Worm (Caenorhabditis elegans) whole organism, L4 larva: ENCODE results near the gene nlp-76.
A peak's percentile ranks its signal among the peaks of the same experiment; 100 is the strongest.

Experiments
- D1046.2 ChIP-seq: fragments of 200-800 bp; sonication (Bioruptor generic); IDR thresholded peaks from 2 replicates; pipeline ENCODE4 v1.3.6; 2022; ENCODE audit warnings: missing genetic modification characterization, missing compliant biosample characterization
- F26F4.8 ChIP-seq: fragments of 200-800 bp; sonication (Bioruptor generic); conservative IDR thresholded peaks from 2 replicates; pipeline ENCODE4 v1.3.6; 2022; ENCODE audit warnings: missing genetic modification characterization, missing compliant biosample characterization
- F37D6.2 ChIP-seq: sonication (generic microtip); optimal IDR thresholded peaks from 2 replicates; lab custom pipeline; 2016; ENCODE audit warnings: mild to moderate bottlenecking, missing genetic modification characterization, missing compliant biosample characterization
- F44E2.7 ChIP-seq: fragments of 200-800 bp; sonication (Bioruptor generic); IDR thresholded peaks from 2 replicates; pipeline ENCODE4 v2.1.2; 2022; ENCODE audit warnings: missing genetic modification characterization, missing compliant biosample characterization
- F49E8.2 ChIP-seq: sonication (generic microtip); optimal IDR thresholded peaks from 2 replicates; lab custom pipeline; 2016; ENCODE audit warnings: missing compliant biosample characterization, mild to moderate bottlenecking, missing genetic modification characterization, borderline replicate concordance
- T20F7.1 ChIP-seq: fragments of 200-800 bp; sonication (Bioruptor generic); optimal IDR thresholded peaks from 2 replicates; lab custom pipeline; 2018; ENCODE audit warnings: mild to moderate bottlenecking, missing genetic modification characterization, missing compliant biosample characterization
- T26A8.4 ChIP-seq: fragments of 200-800 bp; sonication (Bioruptor generic); IDR thresholded peaks from 2 replicates; pipeline ENCODE4 v1.3.6; 2022; ENCODE audit warnings: missing genetic modification characterization, missing compliant biosample characterization
- Y5F2A.4 ChIP-seq: fragments of 200-800 bp; sonication (Bioruptor generic); optimal IDR thresholded peaks from 2 replicates; lab custom pipeline; 2018; ENCODE audit warnings: mild to moderate bottlenecking, missing genetic modification characterization, missing compliant biosample characterization
- aly-2 ChIP-seq: sonication (generic microtip); optimal IDR thresholded peaks from 2 replicates; lab custom pipeline; 2018; ENCODE audit warnings: missing biosample characterization, missing genetic modification characterization
- ama-1 ChIP-seq: fragments of 150-350 bp; optimal IDR thresholded peaks from 2 replicates; lab custom pipeline; 2014; ENCODE audit warnings: inconsistent platforms, mixed read lengths
- attf-4 ChIP-seq: sonication (generic microtip); optimal IDR thresholded peaks from 3 replicates; lab custom pipeline; 2017; ENCODE audit warnings: missing biosample characterization, missing genetic modification characterization
- ceh-20 ChIP-seq: fragments of 200-800 bp; sonication (Bioruptor generic); IDR thresholded peaks from 2 replicates; pipeline ENCODE4 v1.3.6; 2022; ENCODE audit warnings: missing genetic modification reagents, missing genetic modification characterization, missing compliant biosample characterization
- ceh-32 ChIP-seq: sonication (generic microtip); optimal IDR thresholded peaks from 2 replicates; lab custom pipeline; 2016; ENCODE audit warnings: mild to moderate bottlenecking, missing genetic modification characterization, missing compliant biosample characterization; ENCODE audit not compliant: poor library complexity
- ceh-44 ChIP-seq: fragments of 200-800 bp; sonication (Bioruptor generic); IDR thresholded peaks from 2 replicates; pipeline ENCODE4 v1.3.6; 2022; ENCODE audit warnings: missing genetic modification reagents, missing genetic modification characterization, missing compliant biosample characterization
- ceh-82 ChIP-seq: sonication (generic microtip); optimal IDR thresholded peaks from 2 replicates; lab custom pipeline; 2017; ENCODE audit warnings: missing biosample characterization, missing genetic modification characterization
- ces-1 ChIP-seq: fragments of 150-350 bp; sonication (generic microtip); optimal IDR thresholded peaks from 4 replicates; lab custom pipeline; 2014; ENCODE audit warnings: missing biosample characterization, missing genetic modification reagents, missing genetic modification characterization
- cey-2 ChIP-seq: sonication (generic microtip); optimal IDR thresholded peaks from 3 replicates; lab custom pipeline; 2017; ENCODE audit warnings: missing genetic modification characterization, mild to moderate bottlenecking, missing compliant biosample characterization, antibody characterized with exemption, borderline replicate concordance; ENCODE audit not compliant: insufficient read depth
- daf-19 ChIP-seq: fragments of 200-800 bp; sonication (Bioruptor generic); conservative IDR thresholded peaks from 2 replicates; pipeline ENCODE4 v1.3.6; 2022; ENCODE audit warnings: missing genetic modification characterization, missing compliant biosample characterization
- daf-8 ChIP-seq: fragments of 200-800 bp; sonication (Bioruptor generic); IDR thresholded peaks from 2 replicates; pipeline ENCODE4 v1.3.6; 2022; ENCODE audit warnings: missing genetic modification characterization, missing compliant biosample characterization
- dmd-8 ChIP-seq: fragments of 200-800 bp; sonication (Bioruptor generic); IDR thresholded peaks from 2 replicates; pipeline ENCODE4 v1.3.6; 2022; ENCODE audit warnings: missing genetic modification characterization, missing compliant biosample characterization
- dmd-9 ChIP-seq: fragments of 200-800 bp; sonication (Bioruptor generic); IDR thresholded peaks from 2 replicates; pipeline ENCODE4 v1.3.6; 2022; ENCODE audit warnings: missing genetic modification reagents, missing genetic modification characterization, missing compliant biosample characterization
- dve-1 ChIP-seq: sonication (generic microtip); optimal IDR thresholded peaks from 2 replicates; lab custom pipeline; 2017; ENCODE audit warnings: antibody characterized with exemption, mild to moderate bottlenecking, missing genetic modification characterization, missing compliant biosample characterization; ENCODE audit not compliant: insufficient read depth
- egl-43 ChIP-seq: fragments of 200-800 bp; sonication (Bioruptor generic); IDR thresholded peaks from 2 replicates; pipeline ENCODE4 v1.3.6; 2022; ENCODE audit warnings: missing genetic modification reagents, missing genetic modification characterization, missing compliant biosample characterization
- fkh-10 ChIP-seq: fragments of 150-350 bp; optimal IDR thresholded peaks from 2 replicates; lab custom pipeline; 2014; ENCODE audit warnings: missing biosample characterization, missing genetic modification reagents, missing genetic modification characterization
- hif-1 ChIP-seq, 2 experiments: sonication (generic microtip); optimal IDR thresholded peaks; 2 replicates each; lab custom pipeline; 2016 to 2017; ENCODE audit warnings: missing compliant biosample characterization in 2 of 2, missing genetic modification characterization in 2 of 2, missing genetic modification reagents in 2 of 2, missing genotype in 2 of 2, mild to moderate bottlenecking in 1 of 2
- hlh-30 ChIP-seq: sonication (generic microtip); optimal IDR thresholded peaks from 2 replicates; lab custom pipeline; 2017; ENCODE audit warnings: antibody characterized with exemption, mild to moderate bottlenecking, missing genetic modification characterization, missing compliant biosample characterization; ENCODE audit not compliant: insufficient read depth
- hmg-1.1 ChIP-seq: fragments of 200-800 bp; sonication (Bioruptor generic); IDR thresholded peaks from 2 replicates; pipeline ENCODE4 v1.3.6; 2022; ENCODE audit warnings: missing genetic modification reagents, missing genetic modification characterization, missing compliant biosample characterization
- jun-1 ChIP-seq: fragments of 150-350 bp; optimal IDR thresholded peaks from 2 replicates; lab custom pipeline; 2014; ENCODE audit warnings: missing biosample characterization, missing genetic modification reagents, missing genetic modification characterization
- lin-1 ChIP-seq: fragments of 200-800 bp; sonication (Bioruptor generic); IDR thresholded peaks from 2 replicates; pipeline ENCODE4 v1.3.6; 2022; ENCODE audit warnings: missing genetic modification reagents, missing genetic modification characterization, missing compliant biosample characterization
- lin-13 ChIP-seq: fragments of 150-350 bp; optimal IDR thresholded peaks from 2 replicates; lab custom pipeline; 2014; ENCODE audit warnings: missing biosample characterization, missing genetic modification reagents, missing genetic modification characterization
- lin-29 ChIP-seq: fragments of 200-800 bp; sonication (Bioruptor generic); IDR thresholded peaks from 2 replicates; pipeline ENCODE4 v1.3.6; 2022; ENCODE audit warnings: missing genetic modification reagents, missing genetic modification characterization, missing compliant biosample characterization
- lir-3 ChIP-seq: sonication (generic microtip); optimal IDR thresholded peaks from 2 replicates; lab custom pipeline; 2016; ENCODE audit warnings: mild to moderate bottlenecking, missing genetic modification characterization, missing compliant biosample characterization
- mdl-1 ChIP-seq, 2 experiments: fragments of 150-350 bp in 1 of 2; sonication (generic microtip) in 1 of 2; optimal IDR thresholded peaks; 2 replicates each; lab custom pipeline; 2014 to 2017; ENCODE audit warnings: missing biosample characterization in 2 of 2, missing genetic modification characterization in 2 of 2
- nhr-11 ChIP-seq: fragments of 150-350 bp; optimal IDR thresholded peaks from 2 replicates; lab custom pipeline; 2014; ENCODE audit warnings: missing biosample characterization, missing genetic modification characterization
- nhr-28 ChIP-seq: fragments of 150-350 bp; optimal IDR thresholded peaks from 2 replicates; lab custom pipeline; 2014; ENCODE audit warnings: missing biosample characterization, missing genetic modification characterization
- nhr-41 ChIP-seq: fragments of 200-800 bp; sonication (Bioruptor generic); IDR thresholded peaks from 2 replicates; pipeline ENCODE4 v1.3.6; 2022; ENCODE audit warnings: missing genetic modification reagents, missing genetic modification characterization, missing compliant biosample characterization
- nhr-76 ChIP-seq: fragments of 150-350 bp; optimal IDR thresholded peaks from 2 replicates; lab custom pipeline; 2014; ENCODE audit warnings: missing biosample characterization, missing genetic modification characterization
- nhr-77 ChIP-seq: fragments of 150-350 bp; optimal IDR thresholded peaks from 2 replicates; lab custom pipeline; 2014; ENCODE audit warnings: missing biosample characterization, missing genetic modification characterization
- php-3 ChIP-seq: fragments of 200-800 bp; sonication (Bioruptor generic); IDR thresholded peaks from 2 replicates; pipeline ENCODE4 v1.3.6; 2022; ENCODE audit warnings: missing genetic modification reagents, missing genetic modification characterization, missing compliant biosample characterization
- pqm-1 ChIP-seq: sonication (generic microtip); optimal IDR thresholded peaks from 2 replicates; lab custom pipeline; 2017; ENCODE audit warnings: missing biosample characterization, missing genetic modification characterization
- rbr-2 ChIP-seq: sonication (generic microtip); optimal IDR thresholded peaks from 2 replicates; lab custom pipeline; 2016; ENCODE audit warnings: missing genotype, missing genetic modification characterization, missing compliant biosample characterization
- skn-1 ChIP-seq: fragments of 150-350 bp; optimal IDR thresholded peaks from 2 replicates; lab custom pipeline; 2014; ENCODE audit warnings: missing biosample characterization, missing genetic modification characterization
- snpc-1.2 ChIP-seq: fragments of 200-800 bp; sonication (Bioruptor generic); IDR thresholded peaks from 2 replicates; pipeline ENCODE4 v1.3.6; 2022; ENCODE audit warnings: missing genetic modification reagents, missing genetic modification characterization, missing compliant biosample characterization
- spr-1 ChIP-seq: sonication (generic microtip); optimal IDR thresholded peaks from 2 replicates; lab custom pipeline; 2016; ENCODE audit warnings: mild to moderate bottlenecking, missing genetic modification characterization, missing compliant biosample characterization
- spr-3 ChIP-seq: fragments of 200-800 bp; sonication (Bioruptor generic); optimal IDR thresholded peaks from 2 replicates; lab custom pipeline; 2018; ENCODE audit warnings: mild to moderate bottlenecking, missing genetic modification characterization, missing compliant biosample characterization
- tag-97 ChIP-seq: fragments of 200-800 bp; sonication (Bioruptor generic); IDR thresholded peaks from 2 replicates; pipeline ENCODE4 v1.3.6; 2022; ENCODE audit warnings: missing genetic modification characterization, missing compliant biosample characterization
- unc-130 ChIP-seq: sonication (generic microtip); optimal IDR thresholded peaks from 2 replicates; lab custom pipeline; 2016; ENCODE audit warnings: missing genetic modification reagents, missing genetic modification characterization, missing compliant biosample characterization
- unc-62 ChIP-seq, 3 experiments: fragments of 150-350 bp in 1 of 3; sonication (generic microtip); optimal IDR thresholded peaks in 2 of 3; peaks in 1 of 3; 1 replicate in 1 of 3; 2 replicates in 2 of 3; lab custom pipeline; 2014 to 2017; ENCODE audit warnings: missing biosample characterization in 3 of 3, missing genetic modification characterization in 3 of 3, missing genetic modification reagents in 3 of 3, missing genotype in 1 of 3
- vab-7 ChIP-seq: fragments of 200-800 bp; sonication (Bioruptor generic); IDR thresholded peaks from 2 replicates; pipeline ENCODE4 v1.3.6; 2022; ENCODE audit warnings: missing genetic modification reagents, missing genetic modification characterization, missing compliant biosample characterization
- zag-1 ChIP-seq: fragments of 150-350 bp; optimal IDR thresholded peaks from 2 replicates; lab custom pipeline; 2014; ENCODE audit warnings: missing biosample characterization, missing genetic modification characterization
- zip-11 ChIP-seq: fragments of 200-800 bp; sonication (Bioruptor generic); IDR thresholded peaks from 2 replicates; pipeline ENCODE4 v1.3.6; 2022; ENCODE audit warnings: missing genetic modification characterization, missing compliant biosample characterization
- zip-2 ChIP-seq: fragments of 150-350 bp; optimal IDR thresholded peaks from 2 replicates; lab custom pipeline; 2014; ENCODE audit warnings: missing biosample characterization, missing genetic modification characterization

The nlp-76 gene

DNA sequence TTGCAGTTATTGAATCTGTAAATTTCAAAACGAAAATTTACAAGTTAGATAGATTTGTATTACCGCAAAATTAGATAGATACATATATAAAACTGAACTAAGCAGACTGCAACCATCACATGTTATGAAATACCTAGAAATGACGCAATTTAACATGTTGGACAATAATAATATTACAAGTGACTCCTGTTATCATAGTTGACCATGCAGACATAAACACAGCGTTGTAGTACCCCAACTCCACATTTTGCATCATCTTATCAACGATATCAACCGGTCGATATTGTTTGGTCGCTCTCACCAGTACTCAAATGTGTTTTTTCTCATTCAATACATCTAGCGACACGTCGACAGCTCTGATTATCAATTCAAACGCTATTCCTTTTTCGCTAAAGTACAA, 27.6 kb upstream of the nlp-76 start, which contains the start of gene ugt-50 (continued):
- no peak for TF ChIP-seq ces-1 (GFP tag; lab: Kevin White, UChicago)
- TF ChIP-seq ceh-44 (GFP tag; lab: Robert Waterston, UW), result no peak
- TF ChIP-seq D1046.2 (GFP tag; lab: Robert Waterston, UW), result no peak
- no peak for TF ChIP-seq ceh-82
- no peak for TF ChIP-seq T26A8.4 (GFP tag; lab: Robert Waterston, UW)
- no peak for TF ChIP-seq dmd-9
- TF ChIP-seq skn-1 (tag; lab: Kevin White, UChicago), result no peak
- TF ChIP-seq hlh-30 (tag; lab: Kevin White, UChicago), result peak; percentile 50
- peak; percentile 93 for TF ChIP-seq nhr-28 (tag; lab: Kevin White, UChicago)
- no peak for TF ChIP-seq hmg-1.1 (GFP tag; lab: Robert Waterston, UW)
- no peak for TF ChIP-seq jun-1
- no peak for TF ChIP-seq F49E8.2
- TF ChIP-seq zip-2 (tag; lab: Kevin White, UChicago), result no peak
- no peak for TF ChIP-seq lin-29
- TF ChIP-seq unc-130 (GFP tag; lab: Kevin White, UChicago), result no peak
- no peak for TF ChIP-seq ceh-20 (GFP tag; lab: Robert Waterston, UW)
- no peak for TF ChIP-seq lin-13 (GFP tag; lab: Kevin White, UChicago)
- TF ChIP-seq ama-1 (lab: Kevin White, UChicago), result no peak
- no peak for TF ChIP-seq F37D6.2 (tag; lab: Kevin White, UChicago)
- TF ChIP-seq php-3 (GFP tag; lab: Robert Waterston, UW), result peak; percentile 66
- TF ChIP-seq lir-3 (tag; lab: Kevin White, UChicago), result no peak
- TF ChIP-seq Y5F2A.4 (GFP tag; lab: Kevin White, UChicago), result no peak
- no peak for TF ChIP-seq cey-2 (tag; lab: Kevin White, UChicago)
- TF ChIP-seq ceh-32 (tag; lab: Kevin White, UChicago), result no peak
- peak in 1 of 2 experiments; percentile 33 for TF ChIP-seq hif-1 (tag; optimal IDR thresholded peaks at IDR 0.05; lab: Kevin White, UChicago)
- no peak for TF ChIP-seq F26F4.8 (GFP tag; lab: Robert Waterston, UW)
- no peak for TF ChIP-seq spr-3
- TF ChIP-seq pqm-1 (tag; lab: Kevin White, UChicago), result peak; percentile 68
- no peak for TF ChIP-seq nhr-41 (GFP tag; lab: Robert Waterston, UW)
- peak in 1 of 2 experiments; percentile 19 for TF ChIP-seq unc-62 (GFP tag; optimal IDR thresholded peaks at IDR 0.05 in 1 of 2; lab: Kevin White, UChicago)
- TF ChIP-seq unc-62 (tag; optimal IDR thresholded peaks at IDR 0.05; lab: Kevin White, UChicago), result no peak
- TF ChIP-seq F44E2.7, result no peak
- no peak for TF ChIP-seq spr-1 (tag; lab: Kevin White, UChicago)
- TF ChIP-seq nhr-11 (tag; lab: Kevin White, UChicago), result no peak
- TF ChIP-seq lin-1 (GFP tag; lab: Robert Waterston, UW), result no peak
- no peak for TF ChIP-seq snpc-1.2 (GFP tag; lab: Robert Waterston, UW)
- TF ChIP-seq dve-1, result peak; percentile 90
- TF ChIP-seq egl-43 (GFP tag; lab: Robert Waterston, UW), result no peak
- TF ChIP-seq tag-97 (GFP tag; lab: Robert Waterston, UW), result no peak
- TF ChIP-seq dmd-8 (GFP tag; lab: Robert Waterston, UW), result no peak
- TF ChIP-seq fkh-10 (GFP tag; lab: Kevin White, UChicago), result no peak
- TF ChIP-seq nhr-77 (tag; lab: Kevin White, UChicago), result peak; percentile 28
- no peak for TF ChIP-seq attf-4 (tag; lab: Kevin White, UChicago)
- peak; percentile 9 for TF ChIP-seq T20F7.1
- TF ChIP-seq nhr-76 (tag; lab: Kevin White, UChicago), result no peak
- TF ChIP-seq rbr-2, result no peak
- no peak for TF ChIP-seq zag-1 (tag; lab: Kevin White, UChicago)
- TF ChIP-seq daf-19 (GFP tag; lab: Robert Waterston, UW), result no peak
- TF ChIP-seq aly-2 (tag; lab: Kevin White, UChicago), result no peak
- no peak for TF ChIP-seq daf-8 (GFP tag; lab: Robert Waterston, UW)
- TF ChIP-seq mdl-1 (tag; optimal IDR thresholded peaks at IDR 0.05; lab: Kevin White, UChicago), result no peak
- no peak for TF ChIP-seq zip-11 (GFP tag; lab: Robert Waterston, UW)
- TF ChIP-seq vab-7 (GFP tag; lab: Robert Waterston, UW), result no peak
